Fruit fly (Drosophila melanogaster) ovary, adult (tissue): Measurements from ENCODE around the gene cwo.
A peak's percentile ranks its signal among the peaks of the same experiment; 100 is the strongest.

Experiments used
- CG17801 ChIP-seq: fragments of 200-800 bp; optimal IDR thresholded peaks from 2 replicates; lab custom pipeline; 2019; ENCODE audit warnings: missing biosample characterization, mild to moderate bottlenecking, missing genetic modification characterization, moderate library complexity; ENCODE audit not compliant: partially characterized antibody

cwo gene

DNA sequence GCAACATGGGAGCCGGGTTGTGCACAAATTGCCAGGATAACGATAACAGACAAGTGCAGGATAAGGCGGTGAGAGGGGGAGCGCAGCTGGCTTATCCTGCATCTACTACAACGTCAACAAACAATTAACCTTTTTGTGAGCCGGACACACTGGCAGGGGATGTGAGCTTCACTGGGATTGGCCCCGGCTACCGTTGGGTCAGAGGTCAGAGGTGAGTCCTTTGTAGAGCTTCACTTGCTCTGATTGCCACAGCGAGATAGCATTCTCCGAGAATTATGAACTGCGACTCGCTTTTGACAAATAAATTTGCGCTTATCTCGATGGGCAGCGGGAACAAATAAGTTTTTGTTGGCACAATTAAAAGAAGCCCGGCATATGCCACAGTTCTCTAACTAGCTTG, 18.3 kb upstream of the cwo start:
- no peak for TF ChIP-seq CG17801 (GFP tag; lab: Kevin White, UChicago)

DNA sequence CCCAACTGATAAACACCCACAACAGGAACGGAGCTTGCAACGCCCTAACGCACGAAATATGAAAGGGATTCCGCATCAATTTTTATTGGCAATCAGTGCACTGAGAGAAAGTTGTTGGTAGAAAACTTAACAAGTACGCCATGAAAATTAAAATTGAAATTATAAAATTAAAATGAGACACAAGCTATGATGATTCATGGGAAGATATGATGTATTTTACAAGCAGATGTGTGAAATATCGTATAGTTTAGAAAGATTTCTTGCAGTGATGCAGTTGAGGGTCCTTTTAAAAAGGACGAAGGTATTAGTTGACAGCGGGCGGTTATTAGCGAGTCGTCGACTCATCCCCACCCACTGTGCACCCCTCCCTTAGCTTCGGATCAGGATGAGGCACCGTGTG, 17.6 kb upstream of the cwo start:
- no peak for TF ChIP-seq CG17801 (GFP tag; lab: Kevin White, UChicago)

DNA sequence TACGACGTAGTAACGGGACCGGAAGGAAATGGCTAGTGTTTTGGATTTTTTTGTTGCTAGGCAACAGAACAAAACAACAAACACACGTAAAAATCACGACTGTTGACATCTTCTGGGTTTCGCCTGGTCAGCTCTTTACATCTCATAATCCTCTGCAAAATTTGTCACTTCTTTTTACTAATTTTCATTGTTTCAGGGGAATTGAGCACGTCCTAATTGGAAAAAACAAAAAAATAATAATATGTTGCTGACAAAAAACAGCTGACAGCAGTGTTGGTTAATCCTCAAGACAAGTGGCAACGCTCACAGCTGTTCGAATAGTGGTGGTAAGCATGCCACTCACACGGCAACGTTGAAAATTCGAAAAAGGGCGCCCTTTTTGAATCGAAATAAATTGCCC, 10.2 kb upstream of the cwo start, which contains the start of gene Rfx:
TSS of gene Rfx (minus strand) at position 220 of the 400 bp plus-strand sequence.
- TF ChIP-seq CG17801 (GFP tag; lab: Kevin White, UChicago) = peak; percentile 74

DNA sequence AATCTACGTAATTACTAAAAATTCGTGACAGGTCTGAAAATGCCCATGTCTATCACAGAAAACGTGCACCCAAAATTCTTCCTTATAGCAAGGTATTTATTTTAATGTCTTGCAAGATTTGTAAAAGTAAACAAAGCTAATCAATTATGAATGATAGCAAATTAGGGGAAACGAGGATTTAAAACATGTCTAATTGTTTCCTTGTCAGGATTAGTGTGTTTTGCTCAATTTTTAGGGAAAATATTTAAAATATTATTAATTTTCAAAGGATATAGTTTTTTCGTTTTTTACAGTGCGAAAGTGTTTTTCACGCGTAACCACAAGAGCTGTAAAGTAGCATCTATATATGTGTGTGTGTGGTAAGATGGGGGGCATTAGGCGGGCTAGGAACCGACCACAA, 9.1 kb upstream of the cwo start:
- TF ChIP-seq CG17801 (GFP tag; lab: Kevin White, UChicago) = no peak

DNA sequence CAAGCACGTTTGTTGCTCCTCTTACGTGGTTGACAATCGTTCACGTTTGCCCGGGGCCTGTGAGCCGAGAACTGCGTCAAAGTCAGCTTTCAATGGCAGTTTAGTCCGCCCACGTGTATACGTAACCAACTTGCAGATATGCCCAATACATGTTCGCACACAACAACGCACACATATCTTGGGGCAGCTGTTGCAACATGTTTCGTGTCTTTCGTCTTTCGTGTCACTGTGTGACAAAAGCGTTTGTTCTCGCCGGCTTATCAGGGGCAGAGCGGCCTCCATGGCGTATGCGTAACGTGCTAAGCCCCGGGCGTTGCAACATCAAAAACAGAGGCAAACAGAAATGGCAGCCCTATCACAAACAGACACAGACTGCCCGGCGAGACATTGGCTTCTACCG, 8.6 kb upstream of the cwo start:
- TF ChIP-seq CG17801 (GFP tag; lab: Kevin White, UChicago) = no peak

DNA sequence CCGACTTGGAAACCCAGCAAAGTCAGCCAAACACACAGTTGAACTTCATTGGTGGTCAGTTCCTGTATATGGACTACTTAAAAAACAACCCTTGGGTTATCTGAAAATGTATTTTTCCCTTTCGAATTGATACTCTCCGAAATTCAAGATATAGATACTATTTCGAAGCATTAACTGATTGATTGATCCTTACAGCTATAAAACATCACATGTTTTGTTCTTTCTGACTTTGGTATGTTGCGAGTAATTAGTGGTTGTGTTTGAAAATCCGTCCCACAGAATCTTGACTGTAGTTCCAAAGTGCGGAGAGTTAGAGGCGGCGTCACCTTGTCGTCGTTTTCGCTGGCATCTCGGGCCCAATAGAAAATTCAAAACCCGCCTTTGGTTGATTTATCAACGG, 8.0 kb upstream of the cwo start:
- no peak for TF ChIP-seq CG17801 (GFP tag; lab: Kevin White, UChicago)

DNA sequence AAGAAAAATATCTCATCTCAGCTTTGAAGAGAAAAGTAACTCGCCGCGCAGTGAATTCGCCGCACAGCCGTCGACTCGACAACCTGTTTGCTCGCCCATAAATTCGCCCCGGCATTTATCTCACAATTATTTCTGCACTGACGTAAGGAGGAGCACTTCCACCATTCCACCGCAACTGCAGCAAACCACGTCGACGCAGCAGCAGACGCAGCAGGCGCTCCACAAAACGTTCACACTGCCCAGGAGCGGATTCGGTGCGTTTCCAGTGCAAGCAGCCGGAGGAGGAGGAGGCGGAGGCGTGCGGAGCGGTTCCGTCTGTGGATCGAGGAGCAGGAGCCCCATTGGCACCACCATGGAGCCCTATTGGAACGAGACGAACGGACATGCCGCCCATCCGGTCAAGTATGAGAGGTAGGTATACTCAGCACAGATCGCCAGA, 988 bp downstream of the cwo start:
- TF ChIP-seq CG17801 (GFP tag; lab: Kevin White, UChicago) = no peak

DNA sequence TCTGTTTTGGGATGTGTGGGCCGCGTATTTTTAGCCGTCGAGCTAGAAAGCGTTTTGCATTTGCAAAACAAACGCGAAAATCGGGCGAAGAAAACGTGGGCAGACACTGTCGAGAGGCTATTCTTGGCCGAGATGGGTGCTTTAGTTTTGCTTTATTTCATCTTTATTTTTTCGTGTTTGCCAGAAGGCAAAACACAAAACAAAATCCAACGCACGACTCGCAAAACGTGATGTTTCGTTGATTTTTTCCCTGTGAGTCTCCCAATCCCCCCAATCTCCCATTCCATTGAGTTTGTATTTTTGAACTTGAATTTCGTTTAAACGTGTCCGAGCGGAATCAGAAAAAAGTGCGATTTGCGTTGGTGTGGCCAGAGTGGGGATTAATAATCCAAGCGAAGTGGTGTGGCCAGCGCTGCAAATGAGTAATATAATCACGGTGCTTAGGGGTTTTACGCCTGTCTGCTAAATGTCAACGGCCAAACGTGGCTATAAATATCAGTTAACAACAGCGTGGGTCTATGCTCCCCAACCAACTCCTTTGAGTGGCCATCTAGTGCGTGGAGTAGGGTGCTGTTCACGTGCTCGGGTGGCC, 1.9 kb downstream of the cwo start:
- no peak for TF ChIP-seq CG17801 (GFP tag; lab: Kevin White, UChicago)

DNA sequence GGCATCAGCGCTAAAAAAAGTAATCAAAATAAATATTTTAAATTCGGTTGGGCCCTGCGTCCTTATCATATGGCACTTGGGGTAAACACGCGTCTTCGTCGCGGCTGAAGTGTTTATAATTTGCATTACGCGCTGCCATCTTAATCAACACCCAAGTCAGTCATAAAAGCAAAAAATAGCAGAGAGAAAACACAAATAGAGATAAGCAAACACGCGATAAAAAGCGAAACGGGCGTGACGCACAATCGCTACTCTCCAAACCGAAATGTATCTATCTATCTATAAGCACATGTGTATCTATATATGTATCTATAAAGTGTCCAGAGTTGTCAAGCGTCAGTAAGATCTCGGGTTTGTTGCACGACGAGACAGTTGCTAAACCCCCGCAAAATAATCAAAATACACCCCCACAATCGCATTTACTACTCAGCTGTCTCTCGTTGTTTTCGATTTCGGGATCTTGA, 2.9 kb downstream of the cwo start:
- no peak for TF ChIP-seq CG17801 (GFP tag; lab: Kevin White, UChicago)

DNA sequence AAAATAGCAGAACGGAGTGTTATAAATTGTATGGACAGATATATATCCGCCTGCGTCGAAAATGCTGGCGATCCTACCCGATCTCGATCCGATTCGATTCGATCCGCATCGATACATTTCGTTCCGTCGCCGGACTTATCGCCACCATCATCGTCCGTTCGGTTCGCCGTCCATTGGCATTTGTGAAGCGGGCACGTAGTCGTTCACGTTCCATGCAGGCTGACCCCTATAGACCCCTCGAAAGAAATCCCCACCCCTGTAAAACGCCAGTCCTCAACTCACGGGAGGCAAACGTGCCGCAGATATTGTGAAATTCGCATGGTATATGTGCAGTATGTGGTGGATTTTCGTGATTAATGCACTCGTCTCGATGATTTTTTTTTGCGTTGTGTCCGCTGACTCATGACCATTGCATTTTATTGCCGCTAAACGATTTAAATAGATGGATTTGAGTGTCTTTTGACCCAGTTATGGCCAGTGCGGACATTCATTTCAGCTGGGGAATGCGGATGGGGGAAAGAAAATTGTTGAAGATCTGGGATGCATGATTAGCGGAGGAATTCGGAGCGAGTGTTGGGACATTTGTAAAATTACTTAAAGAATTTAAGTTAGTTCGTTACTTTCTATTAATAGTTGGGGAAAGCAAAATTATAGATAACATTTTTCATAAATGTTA, 3.9 kb downstream of the cwo start:
- TF ChIP-seq CG17801 (GFP tag; lab: Kevin White, UChicago) = no peak

DNA sequence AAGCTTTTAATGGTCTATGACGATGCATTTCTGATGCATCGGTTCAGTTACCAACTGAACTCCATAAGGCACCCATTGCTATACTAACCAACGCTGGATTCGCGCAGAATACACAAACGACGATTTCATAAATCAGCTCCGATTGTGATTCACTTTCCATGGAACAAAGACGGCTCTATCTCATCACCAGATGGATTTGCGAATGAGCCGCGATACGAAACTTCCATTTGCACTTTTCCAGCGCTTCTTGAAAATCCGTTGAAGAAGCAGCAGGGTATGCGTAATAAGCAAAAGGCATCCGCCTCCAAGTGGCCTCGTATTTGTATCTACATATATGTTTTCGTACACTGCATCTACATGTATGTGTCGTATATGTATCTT, 4.5 kb downstream of the cwo start:
- no peak for TF ChIP-seq CG17801 (GFP tag; lab: Kevin White, UChicago)

DNA sequence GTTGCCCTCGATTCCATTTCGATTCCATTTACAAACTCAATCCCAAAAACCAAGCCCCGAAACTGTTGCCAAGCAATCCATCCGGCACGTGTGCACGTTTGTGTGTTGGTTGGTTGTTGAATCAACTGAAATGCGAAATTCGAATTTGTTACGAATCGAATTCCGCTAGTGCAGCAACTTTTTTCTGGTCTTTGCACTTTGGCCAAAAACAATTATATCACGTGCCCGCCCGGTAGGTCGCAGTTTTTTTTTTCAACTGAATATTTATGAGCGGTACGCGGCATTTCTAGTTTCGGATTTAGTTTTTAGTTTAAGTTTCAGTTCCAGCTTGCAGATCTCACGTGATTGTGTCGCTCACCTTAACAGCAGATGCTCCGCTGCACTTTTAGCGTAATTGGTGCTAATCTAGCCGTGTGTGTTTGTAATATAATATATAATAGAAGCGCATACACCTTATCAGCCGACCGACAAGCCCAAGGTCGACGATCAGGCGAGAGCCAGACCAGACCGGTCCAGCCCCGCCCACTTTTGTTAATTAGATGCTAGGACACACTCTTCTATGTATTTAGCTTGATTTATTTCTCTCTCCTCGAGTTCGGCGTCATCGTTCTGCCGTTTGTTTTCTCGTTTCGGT, 5.1 kb downstream of the cwo start:
- no peak for TF ChIP-seq CG17801 (GFP tag; lab: Kevin White, UChicago)

DNA sequence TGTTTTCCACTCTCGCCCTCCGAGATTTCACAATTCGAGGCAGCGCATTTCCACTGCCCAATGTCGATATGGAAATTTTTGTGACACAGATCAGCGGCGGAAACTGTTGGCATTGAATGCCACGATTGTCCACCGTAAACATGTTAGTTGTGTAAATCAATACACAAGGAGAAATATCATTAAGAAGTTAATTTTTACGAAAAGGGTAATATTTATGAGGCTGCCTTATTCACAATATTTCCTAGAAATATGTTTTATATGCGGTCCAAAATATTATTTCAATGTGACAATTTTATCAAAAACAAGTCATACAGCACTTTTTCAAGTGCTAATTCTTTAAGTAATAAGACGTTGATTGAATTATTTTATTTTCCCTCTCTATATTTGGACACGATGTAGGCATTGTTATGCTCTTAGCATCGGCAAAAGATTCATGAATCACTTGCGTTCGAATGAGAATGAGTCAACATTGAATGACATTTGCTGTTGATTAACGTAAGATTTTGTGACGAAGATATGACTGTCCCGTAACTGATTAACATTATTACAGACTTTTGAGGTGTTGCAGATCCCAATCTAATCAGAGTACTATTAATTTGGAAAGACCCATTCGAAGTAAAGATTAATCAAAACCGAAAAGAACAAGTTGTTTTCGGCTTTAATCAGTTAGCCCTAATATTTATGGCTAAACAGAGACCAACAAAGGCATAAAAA, 5.8 kb downstream of the cwo start:
- no peak for TF ChIP-seq CG17801 (GFP tag; lab: Kevin White, UChicago)

DNA sequence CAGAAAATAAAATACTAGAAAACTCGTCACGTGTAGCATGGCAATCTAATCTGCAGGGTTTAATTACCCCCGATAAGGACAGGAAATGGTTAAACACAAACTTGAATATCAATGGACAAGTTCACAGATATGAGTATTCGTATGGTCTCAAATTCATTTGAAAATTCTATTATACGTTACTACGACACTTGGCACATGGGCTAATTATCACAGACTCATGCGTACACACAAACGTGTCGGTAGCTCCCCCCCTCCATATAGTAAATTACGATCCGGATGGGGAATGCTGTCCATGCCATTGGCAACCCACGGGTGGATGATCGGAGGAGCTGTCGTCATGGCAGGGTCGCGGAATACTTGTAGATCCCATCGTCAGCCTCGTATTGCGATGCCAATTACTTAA, 6.3 kb downstream of the cwo start:
- no peak for TF ChIP-seq CG17801 (GFP tag; lab: Kevin White, UChicago)

DNA sequence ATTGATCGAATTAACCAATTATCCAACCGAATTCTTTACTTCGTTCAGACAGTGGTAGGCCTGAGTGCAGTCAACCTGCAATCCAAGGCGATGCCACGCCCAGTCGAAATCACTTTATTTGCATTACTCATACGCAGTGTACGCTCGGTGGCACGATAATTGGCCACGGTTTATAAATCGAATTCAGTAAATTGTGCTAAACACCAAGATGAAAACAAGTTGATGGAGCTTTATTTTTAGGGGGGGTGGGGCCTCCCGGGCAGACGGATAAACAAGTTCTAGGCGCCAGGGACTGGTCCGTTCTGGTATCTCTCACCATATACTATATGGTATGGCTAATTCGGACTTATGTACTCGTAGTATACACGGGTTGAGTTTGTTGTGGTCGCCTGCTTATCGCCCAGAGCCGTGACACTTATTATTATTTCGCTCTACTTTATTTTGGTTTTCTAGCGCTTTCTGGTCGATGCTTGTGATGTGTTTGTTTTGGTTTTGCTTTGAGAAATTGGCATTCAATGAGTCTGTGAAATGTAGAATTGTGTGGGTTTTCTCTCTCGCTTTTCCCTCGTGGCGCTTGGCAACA, 7.3 kb downstream of the cwo start:
- no peak for TF ChIP-seq CG17801 (GFP tag; lab: Kevin White, UChicago)
